Worm (Caenorhabditis elegans) whole organism, L2 larva: ENCODE measurements around the gene C07A9.9.

Experiments
- F13H6.1 ChIP-seq: sonication (generic microtip); optimal IDR thresholded peaks from 2 replicates; lab custom pipeline; 2016; ENCODE audit warnings: missing genetic modification characterization, missing compliant biosample characterization
- elt-1 ChIP-seq: fragments of 150-350 bp; optimal IDR thresholded peaks from 2 replicates; lab custom pipeline; 2014; ENCODE audit warnings: missing biosample characterization, missing genetic modification characterization
- mdl-1 ChIP-seq, 2 experiments: fragments of 150-350 bp in 1 of 2; sonication (generic microtip) in 1 of 2; optimal IDR thresholded peaks; 2 replicates each; lab custom pipeline; 2017; ENCODE audit warnings: missing biosample characterization in 2 of 2, missing genetic modification characterization in 2 of 2
- nhr-12 ChIP-seq: fragments of 150-350 bp; optimal IDR thresholded peaks from 2 replicates; lab custom pipeline; 2014; ENCODE audit warnings: missing biosample characterization, missing genetic modification characterization
- nhr-77 ChIP-seq: fragments of 150-350 bp; optimal IDR thresholded peaks from 2 replicates; lab custom pipeline; 2014; ENCODE audit warnings: missing biosample characterization, missing genetic modification characterization
- snpc-4 ChIP-seq: fragments of 150-350 bp; optimal IDR thresholded peaks from 2 replicates; lab custom pipeline; 2014; ENCODE audit warnings: missing biosample characterization, missing genetic modification characterization
- ztf-1 ChIP-seq: fragments of 200-800 bp; sonication (Bioruptor generic); conservative IDR thresholded peaks from 2 replicates; pipeline ENCODE4 v1.3.6; 2022; ENCODE audit warnings: missing genetic modification characterization, missing compliant biosample characterization

DNA sequence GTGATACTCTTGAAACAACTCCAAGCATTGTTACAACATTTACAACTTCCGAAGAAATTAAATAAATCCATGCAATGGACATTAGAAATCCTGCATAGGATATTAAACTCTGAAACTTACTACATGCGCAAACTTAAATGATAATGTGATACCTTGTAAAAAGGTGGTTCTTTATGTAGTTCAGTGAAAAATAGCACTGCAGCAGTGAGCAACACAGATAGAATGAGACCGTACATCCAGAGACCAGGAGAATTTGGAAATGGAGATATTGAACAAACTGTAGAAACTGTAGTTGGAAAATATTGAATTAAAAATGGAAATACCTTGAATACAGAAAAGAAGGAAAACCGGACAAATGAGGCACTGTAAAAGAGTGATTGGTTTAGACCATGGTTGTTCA, 43.7 kb upstream of the C07A9.9 start:
- TF ChIP-seq ztf-1 (GFP tag; lab: Robert Waterston, UW) (no peak), elt-1 (no peak), snpc-4 (no peak), mdl-1 (tag; optimal IDR thresholded peaks at IDR 0.05; lab: Kevin White, UChicago) (no peak), nhr-77 (tag; lab: Kevin White, UChicago) (no peak), F13H6.1 (no peak), nhr-12 (no peak)
